Worm (Caenorhabditis elegans): ENCODE data around the gene spe-29.

spe-29 gene

ce11 chrIV:9943214-9943613 lies 9.5 kb downstream of the spe-29 start:
- no peak for TF ChIP-seq ztf-7 (tag; optimal IDR thresholded peaks at IDR 0.05)
- peak in 1 of 2 experiments; percentile 99 for TF ChIP-seq unc-62 (GFP tag; optimal IDR thresholded peaks at IDR 0.05 in 1 of 2)
- TF ChIP-seq unc-62 (tag; optimal IDR thresholded peaks at IDR 0.05) = no peak

- TF ChIP-seq daf-12 (tag; optimal IDR thresholded peaks at IDR 0.05) = no peak
- no peak for TF ChIP-seq mdl-1 (tag; optimal IDR thresholded peaks at IDR 0.05)
- TF ChIP-seq vab-7 (GFP tag; IDR thresholded peaks at IDR 0.05) = no peak
- TF ChIP-seq madf-9 (GFP tag; conservative IDR thresholded peaks at IDR 0.05) = no peak
- TF ChIP-seq lin-39 (tag; optimal IDR thresholded peaks at IDR 0.05) = no peak
- TF ChIP-seq nhr-77 (tag; optimal IDR thresholded peaks at IDR 0.05) = no peak
- TF ChIP-seq mxl-3 (GFP tag; optimal IDR thresholded peaks at IDR 0.05) = no peak
- TF ChIP-seq aly-2 (tag; optimal IDR thresholded peaks at IDR 0.05) = no peak
- no peak for TF ChIP-seq nhr-25 (tag; optimal IDR thresholded peaks at IDR 0.05; ENCODE audit: borderline replicate concordance, insufficient read depth)
- TF ChIP-seq ceh-44 (GFP tag; IDR thresholded peaks at IDR 0.05) = no peak
- no peak for TF ChIP-seq D1046.2 (GFP tag; IDR thresholded peaks at IDR 0.05)
- TF ChIP-seq madf-5 (GFP tag; IDR thresholded peaks at IDR 0.05) = no peak
- no peak for TF ChIP-seq Y48G9A.11 (GFP tag; IDR thresholded peaks at IDR 0.05)
- no peak for TF ChIP-seq nhr-102 (tag; optimal IDR thresholded peaks at IDR 0.05)
- no peak for TF ChIP-seq nhr-42 (GFP tag; IDR thresholded peaks at IDR 0.05)
- TF ChIP-seq jun-1 (tag; optimal IDR thresholded peaks at IDR 0.05) = no peak
- TF ChIP-seq snpc-1.2 (GFP tag; IDR thresholded peaks at IDR 0.05) = no peak
These were observed 10.6 kb downstream of the spe-29 start for ce11 chrIV:9944279-9944678.

- TF ChIP-seq hlh-11 (tag; optimal IDR thresholded peaks at IDR 0.05) (peak; percentile 34), D1046.2 (GFP tag; IDR thresholded peaks at IDR 0.05) (no peak), Y48G9A.11 (GFP tag; IDR thresholded peaks at IDR 0.05) (no peak), ztf-11 (tag; optimal IDR thresholded peaks at IDR 0.05) (no peak), ztf-7 (tag; optimal IDR thresholded peaks at IDR 0.05) (no peak), skn-1 (tag; optimal IDR thresholded peaks at IDR 0.05) (no peak), ZK546.5 (tag; optimal IDR thresholded peaks at IDR 0.05) (no peak), daf-12 (tag; optimal IDR thresholded peaks at IDR 0.05) (no peak), nhr-10 (tag; optimal IDR thresholded peaks at IDR 0.05) (no peak), lin-1 (GFP tag; IDR thresholded peaks at IDR 0.05) (no peak), nhr-11 (tag; optimal IDR thresholded peaks at IDR 0.05) (peak; percentile 53), unc-62 (GFP tag; optimal IDR thresholded peaks at IDR 0.05 in 1 of 2) (peak in 1 of 2 experiments; percentile 86), unc-62 (tag; optimal IDR thresholded peaks at IDR 0.05) (no peak), zag-1 (tag; optimal IDR thresholded peaks at IDR 0.05) (no peak), ces-1 (GFP tag; optimal IDR thresholded peaks at IDR 0.05) (no peak), arid-1 (GFP tag; conservative IDR thresholded peaks at IDR 0.05) (no peak), hif-1 (tag; optimal IDR thresholded peaks at IDR 0.05) (no peak), unc-39 (tag; optimal IDR thresholded peaks at IDR 0.05) (no peak), ZK337.2 (GFP tag; IDR thresholded peaks at IDR 0.05) (no peak), Y75B8A.6 (GFP tag; IDR thresholded peaks at IDR 0.05) (no peak), ceh-32 (tag; optimal IDR thresholded peaks at IDR 0.05; ENCODE audit: poor library complexity) (no peak), lsy-2 (tag; optimal IDR thresholded peaks at IDR 0.05) (no peak), sdz-12 (GFP tag; optimal IDR thresholded peaks at IDR 0.05) (no peak), mep-1 (tag; optimal IDR thresholded peaks at IDR 0.05) (no peak), daf-8 (GFP tag; IDR thresholded peaks at IDR 0.05) (no peak)
These were observed 14.4 kb downstream of the spe-29 start for ce11 chrIV:9948035-9948434.
